Worm (Caenorhabditis elegans) whole organism, mixed stage, embryonic: ENCODE measurements around the gene F26F4.8.

Experiments used
- hlh-1 ChIP-seq: fragments of 150-350 bp; optimal IDR thresholded peaks from 2 replicates; lab custom pipeline; 2014; ENCODE audit warnings: missing biosample characterization, missing genetic modification reagents, missing genetic modification characterization
- lin-13 ChIP-seq: fragments of 150-350 bp; optimal IDR thresholded peaks from 2 replicates; lab custom pipeline; 2014; ENCODE audit warnings: missing biosample characterization, missing genetic modification characterization
- mab-5 ChIP-seq: fragments of 150-350 bp; optimal IDR thresholded peaks from 2 replicates; lab custom pipeline; 2014; ENCODE audit warnings: missing biosample characterization, missing genetic modification characterization
- nhr-237 ChIP-seq: fragments of 150-350 bp; optimal IDR thresholded peaks from 2 replicates; lab custom pipeline; 2014; ENCODE audit warnings: missing biosample characterization, missing genetic modification characterization
- nhr-28 ChIP-seq: fragments of 150-350 bp; optimal IDR thresholded peaks from 2 replicates; lab custom pipeline; 2014; ENCODE audit warnings: missing biosample characterization, missing genetic modification characterization
- nhr-76 ChIP-seq: sonication (generic microtip); optimal IDR thresholded peaks from 2 replicates; lab custom pipeline; 2017; ENCODE audit warnings: missing biosample characterization, missing genetic modification characterization
- pha-4 ChIP-seq: fragments of 150-350 bp; optimal IDR thresholded peaks from 2 replicates; lab custom pipeline; 2018; ENCODE audit warnings: missing biosample characterization, missing genetic modification reagents, missing genetic modification characterization
- snpc-4 ChIP-seq: fragments of 150-350 bp; optimal IDR thresholded peaks from 2 replicates; lab custom pipeline; 2014; ENCODE audit warnings: missing biosample characterization, missing genetic modification characterization
- zip-8 ChIP-seq: fragments of 150-350 bp; optimal IDR thresholded peaks from 2 replicates; lab custom pipeline; 2014; ENCODE audit warnings: missing biosample characterization, missing genetic modification characterization
- ztf-11 ChIP-seq: fragments of 150-350 bp; optimal IDR thresholded peaks from 2 replicates; lab custom pipeline; 2014; ENCODE audit warnings: missing biosample characterization, missing genetic modification characterization

- TF ChIP-seq nhr-237 (tag; lab: Kevin White, UChicago) (no peak), hlh-1 (tag; lab: Kevin White, UChicago) (no peak), ztf-11 (tag; lab: Kevin White, UChicago) (no peak), nhr-28 (tag; lab: Kevin White, UChicago) (no peak), lin-13 (tag; lab: Kevin White, UChicago) (no peak), nhr-76 (no peak), snpc-4 (no peak), zip-8 (tag; lab: Kevin White, UChicago) (no peak), pha-4 (tag; lab: Kevin White, UChicago) (no peak), mab-5 (no peak)
These were observed 45.1 kb upstream of the F26F4.8 start for ce11 chrIII:4950345-4950744.
